Worm (Caenorhabditis elegans) whole organism, late embryonic: Measurements from ENCODE around the gene C15B12.1.

ENCODE experiments used
- F13H6.1 ChIP-seq: sonication (generic microtip); optimal IDR thresholded peaks from 2 replicates; lab custom pipeline; 2016; ENCODE audit warnings: missing genetic modification characterization, missing compliant biosample characterization
- ceh-31 ChIP-seq: sonication (generic microtip); optimal IDR thresholded peaks from 2 replicates; lab custom pipeline; 2016; ENCODE audit warnings: missing genetic modification characterization, missing compliant biosample characterization
- ceh-34 ChIP-seq: sonication (generic microtip); optimal IDR thresholded peaks from 2 replicates; lab custom pipeline; 2016; ENCODE audit warnings: mild to moderate bottlenecking, missing genetic modification characterization, missing compliant biosample characterization
- hlh-15 ChIP-seq: sonication (generic microtip); optimal IDR thresholded peaks from 2 replicates; lab custom pipeline; 2016; ENCODE audit warnings: missing genetic modification characterization, missing compliant biosample characterization
- lin-11 ChIP-seq: fragments of 200-800 bp; sonication (Bioruptor generic); optimal IDR thresholded peaks from 2 replicates; lab custom pipeline; 2018; ENCODE audit warnings: mild to moderate bottlenecking, missing genetic modification characterization, missing compliant biosample characterization
- nhr-11 ChIP-seq: fragments of 150-350 bp; optimal IDR thresholded peaks from 2 replicates; lab custom pipeline; 2014; ENCODE audit warnings: missing biosample characterization, missing genetic modification characterization
- npax-4 ChIP-seq: sonication (generic microtip); optimal IDR thresholded peaks from 2 replicates; lab custom pipeline; 2016; ENCODE audit warnings: missing genetic modification characterization, missing compliant biosample characterization
- pha-4 ChIP-seq: fragments of 150-350 bp; optimal IDR thresholded peaks from 2 replicates; lab custom pipeline; 2018; ENCODE audit warnings: missing biosample characterization, missing genetic modification reagents, missing genetic modification characterization
- pros-1 ChIP-seq: fragments of 150-350 bp; optimal IDR thresholded peaks from 2 replicates; lab custom pipeline; 2014; ENCODE audit warnings: missing biosample characterization, missing genetic modification reagents, missing genetic modification characterization
- ref-2 ChIP-seq: sonication (generic microtip); optimal IDR thresholded peaks from 2 replicates; lab custom pipeline; 2016; ENCODE audit warnings: missing genetic modification characterization, missing compliant biosample characterization
- sox-4 ChIP-seq: sonication (generic microtip); optimal IDR thresholded peaks from 2 replicates; lab custom pipeline; 2017; ENCODE audit warnings: mild to moderate bottlenecking, missing genetic modification characterization, inconsistent platforms, missing compliant biosample characterization
- tbx-7 ChIP-seq: sonication (generic microtip); optimal IDR thresholded peaks from 2 replicates; lab custom pipeline; 2016; ENCODE audit warnings: missing genotype, missing genetic modification characterization, missing compliant biosample characterization
- ttx-3 ChIP-seq: sonication (generic microtip); optimal IDR thresholded peaks from 2 replicates; lab custom pipeline; 2016; ENCODE audit warnings: missing genetic modification reagents, missing genetic modification characterization, missing compliant biosample characterization
- zip-5 ChIP-seq: sonication (generic microtip); optimal IDR thresholded peaks from 2 replicates; lab custom pipeline; 2016; ENCODE audit warnings: missing genetic modification characterization, missing compliant biosample characterization

ce11 chrX:6509813-6510212 is 33.2 kb downstream of the C15B12.1 start:
- no peak for TF ChIP-seq tbx-7 (tag; lab: Kevin White, UChicago)
- TF ChIP-seq npax-4 (tag; lab: Kevin White, UChicago) = no peak
- no peak for TF ChIP-seq pha-4 (tag; lab: Kevin White, UChicago)
- no peak for TF ChIP-seq F13H6.1 (tag; lab: Kevin White, UChicago)
- no peak for TF ChIP-seq hlh-15 (tag; lab: Kevin White, UChicago)
- no peak for TF ChIP-seq ref-2 (tag; lab: Kevin White, UChicago)
- no peak for TF ChIP-seq zip-5 (tag; lab: Kevin White, UChicago)
- TF ChIP-seq lin-11 (tag; lab: Kevin White, UChicago) = no peak
- TF ChIP-seq sox-4 (tag; lab: Kevin White, UChicago) = no peak
- TF ChIP-seq ceh-34 = no peak
- TF ChIP-seq pros-1 (tag; lab: Kevin White, UChicago) = no peak
- no peak for TF ChIP-seq ttx-3 (tag; lab: Kevin White, UChicago)
- no peak for TF ChIP-seq nhr-11 (tag; lab: Kevin White, UChicago)
- TF ChIP-seq ceh-31 (tag; lab: Kevin White, UChicago) = no peak
